Worm (Caenorhabditis elegans): ENCODE measurements around the gene B0281.4.

DNA sequence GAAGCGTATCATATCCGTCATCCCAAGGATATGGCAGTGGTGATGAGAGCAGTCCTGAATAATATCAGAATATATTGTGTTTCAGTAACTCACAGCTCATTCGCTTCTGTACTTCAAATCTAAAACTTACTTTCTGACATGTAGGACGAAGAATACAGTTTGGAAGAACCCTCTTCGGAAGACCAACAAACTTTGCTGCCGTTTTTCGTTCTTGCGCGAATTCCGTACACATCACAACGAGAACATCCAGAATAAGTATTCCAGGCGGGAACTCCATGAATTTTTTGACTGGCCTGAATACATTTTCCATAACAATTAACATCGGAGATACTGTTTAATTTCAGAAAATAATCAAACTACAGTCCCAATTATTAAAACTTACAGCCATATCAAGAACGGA is 21.2 kb downstream of the B0281.4 start, which contains the start of gene K09F6.15:
- no peak for TF ChIP-seq ama-1 (optimal IDR thresholded peaks at IDR 0.05)
- no peak for TF ChIP-seq R02D3.7 (tag; optimal IDR thresholded peaks at IDR 0.05)
- TF ChIP-seq ZK546.5 (tag; optimal IDR thresholded peaks at IDR 0.05), result no peak
- no peak for TF ChIP-seq hlh-30 (tag; optimal IDR thresholded peaks at IDR 0.05; ENCODE audit: insufficient read depth)
- TF ChIP-seq dve-1 (tag; optimal IDR thresholded peaks at IDR 0.05; ENCODE audit: insufficient read depth), result no peak
- TF ChIP-seq F10B5.3 (tag; optimal IDR thresholded peaks at IDR 0.05), result no peak
- TF ChIP-seq ztf-11 (tag; optimal IDR thresholded peaks at IDR 0.05), result no peak

Measured in whole organism, L4 larva.